Fruit fly (Drosophila melanogaster): ENCODE measurements around the gene Muc68Ca.
A peak's percentile ranks its signal among the peaks of the same experiment; 100 is the strongest.

Muc68Ca gene

DNA sequence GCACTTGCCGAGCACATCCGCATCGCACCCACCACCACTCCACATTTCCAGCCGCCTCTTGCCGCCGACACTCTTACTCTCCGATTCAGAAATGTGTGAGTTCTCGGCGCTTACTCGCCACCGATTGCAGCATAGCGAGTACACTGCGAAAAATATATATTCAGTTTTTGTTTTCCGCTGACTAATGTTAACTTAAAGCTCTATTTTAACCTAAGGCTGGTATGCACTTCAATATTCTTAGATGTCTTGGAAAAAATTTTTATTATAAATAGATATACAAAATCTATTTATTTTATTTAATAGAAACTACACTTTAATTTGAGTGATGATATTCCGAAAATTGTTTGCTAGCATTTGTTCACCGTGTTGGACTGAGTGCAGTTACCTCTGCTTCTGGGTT, 20.6 kb downstream of the Muc68Ca start:
- TF ChIP-seq ss (GFP tag; optimal IDR thresholded peaks at IDR 0.05), result peak in 1 of 2 experiments; percentile 42
- no peak for TF ChIP-seq dac (GFP tag; optimal IDR thresholded peaks at IDR 0.05)
- peak; percentile 42 for TF ChIP-seq CG15336 (GFP tag; IDR thresholded peaks at IDR 0.05)
- 0 out of 3 replicates have a peak, but pooled peaks have one; percentile 19 for TF ChIP-seq eg (GFP tag; IDR thresholded peaks at IDR 0.05)
- TF ChIP-seq CG10631 (GFP tag; optimal IDR thresholded peaks at IDR 0.05), result peak; percentile 37
- peak; percentile 5 for TF ChIP-seq Hr4 (GFP tag; optimal IDR thresholded peaks at IDR 0.05)
- TF ChIP-seq CG34406 (GFP tag; optimal IDR thresholded peaks at IDR 0.05), result peak; percentile 45
- peak; percentile 6 for TF ChIP-seq esn (GFP tag; optimal IDR thresholded peaks at IDR 0.05)
- TF ChIP-seq CG8119 (GFP tag; IDR thresholded peaks at IDR 0.05), result peak; percentile 61
- no peak for TF ChIP-seq fd59A (GFP tag; optimal IDR thresholded peaks at IDR 0.05)
- no peak for TF ChIP-seq Eip75B (GFP tag; optimal IDR thresholded peaks at IDR 0.05)
- TF ChIP-seq Met (GFP tag; optimal IDR thresholded peaks at IDR 0.05), result no peak
- TF ChIP-seq CG11902 (GFP tag; optimal IDR thresholded peaks at IDR 0.05), result no peak
- TF ChIP-seq OdsH (GFP tag; optimal IDR thresholded peaks at IDR 0.05), result peak; percentile 33
- peak; percentile 44 for TF ChIP-seq achi (GFP tag; optimal IDR thresholded peaks at IDR 0.05)
- no peak for TF ChIP-seq Lpt (GFP tag; optimal IDR thresholded peaks at IDR 0.05)
- no peak for TF ChIP-seq lz (GFP tag; optimal IDR thresholded peaks at IDR 0.05)
- peak; percentile 11 for TF ChIP-seq spab (GFP tag; optimal IDR thresholded peaks at IDR 0.05)
- peak; percentile 40 for TF ChIP-seq acj6 (GFP tag; optimal IDR thresholded peaks at IDR 0.05)
- peak; percentile 41 for TF ChIP-seq dsx (GFP tag; optimal IDR thresholded peaks at IDR 0.05; ENCODE audit: poor library complexity, severe bottlenecking)
- no peak for TF ChIP-seq fd85E (GFP tag; optimal IDR thresholded peaks at IDR 0.05)
- TF ChIP-seq CG6808 (GFP tag; optimal IDR thresholded peaks at IDR 0.05), result peak; percentile 32
- TF ChIP-seq CG3032 (tag; optimal IDR thresholded peaks at IDR 0.05), result peak; percentile 59
- peak; percentile 7 for TF ChIP-seq net (GFP tag; optimal IDR thresholded peaks at IDR 0.05)
- no peak for TF ChIP-seq CG6276 (GFP tag; optimal IDR thresholded peaks at IDR 0.05)
- no peak for TF ChIP-seq Ets21C (GFP tag; optimal IDR thresholded peaks at IDR 0.05)
- TF ChIP-seq CG31627 (GFP tag; optimal IDR thresholded peaks at IDR 0.05), result no peak
- TF ChIP-seq CG11762 (GFP tag; optimal IDR thresholded peaks at IDR 0.05; ENCODE audit: insufficient read depth), result no peak
- TF ChIP-seq salr (GFP tag; optimal IDR thresholded peaks at IDR 0.05), result no peak
- TF ChIP-seq CG11294 (GFP tag; IDR thresholded peaks at IDR 0.05), result 0 out of 2 replicates have a peak, but pooled peaks have one; percentile 7
- TF ChIP-seq Ets96B (tag; optimal IDR thresholded peaks at IDR 0.05), result peak; percentile 54
- no peak for TF ChIP-seq CG3919 (GFP tag; optimal IDR thresholded peaks at IDR 0.05)
- peak; percentile 12 for TF ChIP-seq CG6792 (GFP tag; optimal IDR thresholded peaks at IDR 0.05)
- TF ChIP-seq CG1621 (tag; optimal IDR thresholded peaks at IDR 0.05), result no peak
- 0 out of 3 replicates have a peak, but pooled peaks have one; percentile 23 for TF ChIP-seq CG6163 (GFP tag; IDR thresholded peaks at IDR 0.05)
- TF ChIP-seq Sox102F (GFP tag; optimal IDR thresholded peaks at IDR 0.05), result no peak
- peak; percentile 1 for TF ChIP-seq CG4318 (GFP tag; optimal IDR thresholded peaks at IDR 0.05)
- TF ChIP-seq CG32006 (GFP tag; optimal IDR thresholded peaks at IDR 0.05), result peak; percentile 54
- peak; percentile 63 for TF ChIP-seq CG7368 (GFP tag; optimal IDR thresholded peaks at IDR 0.05)
- TF ChIP-seq topi (GFP tag; optimal IDR thresholded peaks at IDR 0.05), result no peak
- peak; percentile 11 for TF ChIP-seq CG8632 (GFP tag; optimal IDR thresholded peaks at IDR 0.05)

DNA sequence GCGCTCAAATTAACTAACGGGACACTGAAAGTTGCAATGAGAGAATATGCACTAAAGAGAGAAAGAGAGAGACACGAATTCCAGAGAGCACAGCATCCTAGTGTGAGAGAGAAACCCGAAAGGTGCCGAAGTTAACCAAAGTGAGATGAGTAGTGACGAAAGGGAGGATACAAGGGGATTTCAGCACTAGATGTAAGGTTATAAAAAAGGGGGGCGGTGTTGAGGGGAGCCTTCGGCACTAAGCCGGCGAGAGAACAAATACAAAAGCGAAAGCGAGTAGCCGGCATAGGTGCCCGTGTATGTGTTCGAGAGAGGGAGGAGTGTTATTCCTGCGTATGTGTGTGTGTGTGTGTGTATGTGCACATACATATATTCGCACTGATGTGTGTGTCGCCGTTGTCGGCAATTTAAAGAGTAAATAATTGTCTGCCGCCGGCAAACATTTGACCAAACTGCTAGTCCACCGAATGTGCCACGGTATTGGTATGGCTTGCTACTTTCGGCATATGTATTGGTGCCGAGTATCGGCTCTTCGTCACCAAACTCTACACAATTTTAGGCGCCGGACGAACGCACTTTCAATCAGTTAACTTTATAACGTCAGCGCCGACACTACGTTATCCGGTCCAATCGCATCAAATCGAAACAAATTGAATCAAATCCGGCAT, 23.2 kb downstream of the Muc68Ca start, which contains the start of gene CG7368:
Gene CG7368 (plus strand): TSS at position 618 of the 668 bp plus-strand sequence.
- TF ChIP-seq CG10669 (GFP tag; optimal IDR thresholded peaks at IDR 0.05) (no peak), CG7368 (GFP tag; optimal IDR thresholded peaks at IDR 0.05) (peak; percentile 44), ss (GFP tag; optimal IDR thresholded peaks at IDR 0.05) (no peak), Eip78C (GFP tag) (peak; percentile 34), CG15336 (GFP tag; IDR thresholded peaks at IDR 0.05) (no peak), CG34406 (GFP tag; optimal IDR thresholded peaks at IDR 0.05) (no peak), Gug (GFP tag; IDR thresholded peaks at IDR 0.05) (no peak), fd59A (GFP tag; optimal IDR thresholded peaks at IDR 0.05) (no peak), Sox102F (GFP tag; optimal IDR thresholded peaks at IDR 0.05) (no peak), vri (GFP tag; optimal IDR thresholded peaks at IDR 0.05) (no peak)

Data from whole organism, prepupa.